Worm (Caenorhabditis elegans) whole organism, late embryonic: ENCODE results near the gene nhr-168.

Experiments used
- ceh-2 ChIP-seq: sonication (generic microtip); optimal IDR thresholded peaks from 2 replicates; lab custom pipeline; 2016; ENCODE audit warnings: missing genotype, missing genetic modification characterization, missing compliant biosample characterization
- hlh-8 ChIP-seq: sonication (generic microtip); optimal IDR thresholded peaks from 2 replicates; lab custom pipeline; 2016; ENCODE audit warnings: missing genotype, missing genetic modification characterization, missing compliant biosample characterization
- nfya-1 ChIP-seq: sonication (generic microtip); optimal IDR thresholded peaks from 2 replicates; lab custom pipeline; 2017; ENCODE audit warnings: missing genetic modification characterization, mild to moderate bottlenecking, missing compliant biosample characterization, antibody characterized with exemption, moderate library complexity
- pag-3 ChIP-seq: sonication (generic microtip); optimal IDR thresholded peaks from 2 replicates; lab custom pipeline; 2016; ENCODE audit warnings: missing compliant biosample characterization, missing genetic modification characterization, borderline replicate concordance
- pha-4 ChIP-seq: fragments of 150-350 bp; optimal IDR thresholded peaks from 2 replicates; lab custom pipeline; 2018; ENCODE audit warnings: missing biosample characterization, missing genetic modification reagents, missing genetic modification characterization
- tbx-7 ChIP-seq: sonication (generic microtip); optimal IDR thresholded peaks from 2 replicates; lab custom pipeline; 2016; ENCODE audit warnings: missing genotype, missing genetic modification characterization, missing compliant biosample characterization

ce11 chrV:13370265-13370664 is 36.6 kb upstream of the nhr-168 start:
- TF ChIP-seq pag-3 (tag; lab: Kevin White, UChicago) (no peak), tbx-7 (tag; lab: Kevin White, UChicago) (no peak), ceh-2 (tag; lab: Kevin White, UChicago) (no peak), hlh-8 (tag; lab: Kevin White, UChicago) (no peak), pha-4 (tag; lab: Kevin White, UChicago) (no peak), nfya-1 (no peak)
